Fruit fly (Drosophila melanogaster) whole organism, embryonic: ENCODE data around the gene CG13048.
A peak's percentile ranks its signal among the peaks of the same experiment; 100 is the strongest.

Experiments used
- BEAF-32 ChIP-seq: fragments of 200-800 bp; sonication (Bioruptor generic); optimal IDR thresholded peaks from 3 replicates; lab custom pipeline; 2017; ENCODE audit warnings: missing biosample characterization, missing genetic modification characterization, mild to moderate bottlenecking, moderate library complexity, missing genetic modification reagents
- Bgb ChIP-seq: fragments of 200-800 bp; sonication (Bioruptor generic); IDR thresholded peaks from 2 replicates; pipeline ENCODE4 v1.3.6; 2022; ENCODE audit warnings: missing biosample characterization, missing genetic modification characterization; ENCODE audit not compliant: partially characterized antibody
- CG10654 ChIP-seq: fragments of 200-800 bp; sonication (Bioruptor generic); optimal IDR thresholded peaks from 2 replicates; lab custom pipeline; 2016; ENCODE audit warnings: missing biosample characterization, missing genetic modification characterization
- CG11093 ChIP-seq: fragments of 200-800 bp; sonication (Bioruptor generic); IDR thresholded peaks from 3 replicates; pipeline ENCODE4 v1.3.6; 2022; ENCODE audit warnings: missing biosample characterization, missing genetic modification characterization
- CG11398 ChIP-seq: fragments of 200-800 bp; sonication (Bioruptor generic); optimal IDR thresholded peaks from 2 replicates; lab custom pipeline; 2016; ENCODE audit warnings: missing biosample characterization, missing genetic modification characterization
- CG11696 ChIP-seq: fragments of 200-800 bp; sonication (Bioruptor generic); IDR thresholded peaks from 2 replicates; pipeline ENCODE4 v1.3.6; 2022; ENCODE audit warnings: missing biosample characterization, missing genetic modification characterization
- CG12391 ChIP-seq: fragments of 200-800 bp; sonication (Bioruptor generic); optimal IDR thresholded peaks from 3 replicates; lab custom pipeline; 2018; ENCODE audit warnings: missing biosample characterization, mild to moderate bottlenecking, missing genetic modification characterization, moderate library complexity
- CG13296 ChIP-seq: fragments of 200-800 bp; sonication (Bioruptor generic); optimal IDR thresholded peaks from 3 replicates; lab custom pipeline; 2018; ENCODE audit warnings: missing biosample characterization, mild to moderate bottlenecking, missing genetic modification characterization
- CG13775 ChIP-seq: fragments of 200-800 bp; sonication (Bioruptor generic); optimal IDR thresholded peaks from 3 replicates; lab custom pipeline; 2017; ENCODE audit warnings: missing biosample characterization, mild to moderate bottlenecking, missing genetic modification characterization
- CG15011 ChIP-seq: fragments of 200-800 bp; sonication (Bioruptor generic); optimal IDR thresholded peaks from 3 replicates; lab custom pipeline; 2018; ENCODE audit warnings: missing biosample characterization, mild to moderate bottlenecking, missing genetic modification characterization
- CG2116 ChIP-seq: fragments of 200-800 bp; sonication (Bioruptor generic); optimal IDR thresholded peaks from 3 replicates; lab custom pipeline; 2018; ENCODE audit warnings: missing biosample characterization, mild to moderate bottlenecking, missing genetic modification characterization
- CG30020 ChIP-seq: fragments of 200-800 bp; optimal IDR thresholded peaks from 2 replicates; lab custom pipeline; 2019; ENCODE audit warnings: missing biosample characterization, mild to moderate bottlenecking, missing genetic modification characterization, moderate library complexity
- CG31224 ChIP-seq: fragments of 200-800 bp; sonication (Bioruptor generic); IDR thresholded peaks from 2 replicates; pipeline ENCODE4 v1.3.6; 2022; ENCODE audit warnings: missing biosample characterization, missing genetic modification characterization
- CG31365 ChIP-seq: fragments of 200-800 bp; sonication (Bioruptor generic); optimal IDR thresholded peaks from 2 replicates; lab custom pipeline; 2018; ENCODE audit warnings: missing biosample characterization, mild to moderate bottlenecking, missing genetic modification characterization
- CG32772 ChIP-seq: fragments of 200-800 bp; sonication (Bioruptor generic); IDR thresholded peaks from 2 replicates; pipeline ENCODE4 v1.3.6; 2022; ENCODE audit warnings: missing biosample characterization, missing genetic modification characterization
- CG4424 ChIP-seq: fragments of 200-800 bp; sonication (Bioruptor generic); optimal IDR thresholded peaks from 3 replicates; lab custom pipeline; 2016; ENCODE audit warnings: missing biosample characterization, missing genetic modification characterization
- CG5245 ChIP-seq: fragments of 200-800 bp; sonication (Bioruptor generic); optimal IDR thresholded peaks from 3 replicates; lab custom pipeline; 2016; ENCODE audit warnings: missing biosample characterization, missing genetic modification characterization
- CG6689 ChIP-seq: fragments of 200-800 bp; sonication (Bioruptor generic); IDR thresholded peaks from 2 replicates; pipeline ENCODE4 v1.3.6; 2022; ENCODE audit warnings: missing biosample characterization, missing genetic modification characterization
- CoRest ChIP-seq: fragments of 200-800 bp; sonication (Bioruptor generic); optimal IDR thresholded peaks from 3 replicates; lab custom pipeline; 2018; ENCODE audit warnings: missing biosample characterization, mild to moderate bottlenecking, missing genetic modification characterization, moderate library complexity
- CrebB ChIP-seq: fragments of 200-800 bp; sonication (Bioruptor generic); optimal IDR thresholded peaks from 3 replicates; lab custom pipeline; 2018; ENCODE audit warnings: missing biosample characterization, mild to moderate bottlenecking, missing genetic modification characterization
- ERR ChIP-seq: fragments of 200-800 bp; sonication (Bioruptor generic); optimal IDR thresholded peaks from 2 replicates; lab custom pipeline; 2016; ENCODE audit warnings: missing biosample characterization, missing genetic modification characterization
- Gug ChIP-seq: fragments of 200-800 bp; sonication (Bioruptor generic); IDR thresholded peaks from 4 replicates; pipeline ENCODE4 v1.3.6; 2022; ENCODE audit warnings: missing biosample characterization, missing genetic modification characterization
- H2.0 ChIP-seq: fragments of 200-800 bp; sonication (Bioruptor generic); IDR thresholded peaks from 2 replicates; pipeline ENCODE4 v1.3.6; 2022; ENCODE audit warnings: missing biosample characterization, missing genetic modification characterization
- HHEX ChIP-seq: fragments of 200-800 bp; sonication (Bioruptor generic); optimal IDR thresholded peaks from 3 replicates; lab custom pipeline; 2017; ENCODE audit warnings: missing biosample characterization, mild to moderate bottlenecking, missing genetic modification characterization, missing genetic modification reagents
- HmgD ChIP-seq: fragments of 200-800 bp; sonication (Bioruptor generic); optimal IDR thresholded peaks from 3 replicates; lab custom pipeline; 2016; ENCODE audit warnings: missing biosample characterization, missing genetic modification characterization
- Hmx ChIP-seq: fragments of 200-800 bp; sonication (Bioruptor generic); optimal IDR thresholded peaks from 2 replicates; lab custom pipeline; 2016; ENCODE audit warnings: missing biosample characterization, missing genetic modification characterization
- MBD-R2 ChIP-seq: fragments of 200-800 bp; sonication (Bioruptor generic); IDR thresholded peaks from 2 replicates; pipeline ENCODE4 v1.3.6; 2022; ENCODE audit warnings: missing biosample characterization, missing genetic modification characterization
- Mad ChIP-seq: fragments of 200-800 bp; sonication (Bioruptor generic); optimal IDR thresholded peaks from 2 replicates; lab custom pipeline; 2016; ENCODE audit warnings: missing biosample characterization, missing genetic modification characterization
- Mes4 ChIP-seq: fragments of 200-800 bp; sonication (Bioruptor generic); optimal IDR thresholded peaks from 2 replicates; lab custom pipeline; 2016; ENCODE audit warnings: missing biosample characterization, missing genetic modification characterization
- Nf-YB ChIP-seq: fragments of 200-800 bp; sonication (Bioruptor generic); optimal IDR thresholded peaks from 3 replicates; lab custom pipeline; 2019; ENCODE audit warnings: missing biosample characterization, mild to moderate bottlenecking, missing genetic modification characterization, moderate library complexity
- Poxn ChIP-seq: fragments of 200-800 bp; sonication (Bioruptor generic); IDR thresholded peaks from 2 replicates; pipeline ENCODE4 v1.3.6; 2022; ENCODE audit warnings: missing biosample characterization, missing genetic modification characterization
- Ptx1 ChIP-seq: fragments of 200-800 bp; sonication (Bioruptor generic); IDR thresholded peaks from 2 replicates; pipeline ENCODE4 v1.3.6; 2022; ENCODE audit warnings: missing biosample characterization, missing genetic modification characterization
- Sry-β ChIP-seq: fragments of 200-800 bp; sonication (Bioruptor generic); optimal IDR thresholded peaks from 2 replicates; lab custom pipeline; 2018; ENCODE audit warnings: missing biosample characterization, mild to moderate bottlenecking, missing genetic modification characterization, moderate library complexity
- YL-1 ChIP-seq: fragments of 200-800 bp; sonication (Bioruptor generic); optimal IDR thresholded peaks from 3 replicates; lab custom pipeline; 2017; ENCODE audit warnings: missing biosample characterization, mild to moderate bottlenecking, missing genetic modification characterization
- crp ChIP-seq, 2 experiments: fragments of 200-800 bp; sonication (Bioruptor generic); optimal IDR thresholded peaks; 2 replicates in 1 of 2; 3 replicates in 1 of 2; lab custom pipeline; 2017; ENCODE audit warnings: missing biosample characterization in 2 of 2, missing genetic modification characterization in 2 of 2, mild to moderate bottlenecking in 1 of 2, moderate library complexity in 1 of 2
- disco-r ChIP-seq: fragments of 200-800 bp; sonication (Bioruptor generic); optimal IDR thresholded peaks from 2 replicates; lab custom pipeline; 2016; ENCODE audit warnings: missing biosample characterization, missing genetic modification characterization
- dmrt99B ChIP-seq: fragments of 200-800 bp; sonication (Bioruptor generic); optimal IDR thresholded peaks from 2 replicates; lab custom pipeline; 2018; ENCODE audit warnings: missing biosample characterization, mild to moderate bottlenecking, missing genetic modification characterization, moderate library complexity
- dysf ChIP-seq: fragments of 200-800 bp; sonication (Bioruptor generic); IDR thresholded peaks from 3 replicates; pipeline ENCODE4 v1.3.6; 2022; ENCODE audit warnings: missing biosample characterization, missing genetic modification characterization
- eve ChIP-seq, 2 experiments: fragments of >200 bp; optimal IDR thresholded peaks; 2 replicates each; lab custom pipeline; 2017; ENCODE audit warnings: missing biosample characterization in 2 of 2, missing genetic modification characterization in 2 of 2
- fd3F ChIP-seq: fragments of 200-800 bp; sonication (Bioruptor generic); optimal IDR thresholded peaks from 2 replicates; lab custom pipeline; 2018; ENCODE audit warnings: missing biosample characterization, mild to moderate bottlenecking, missing genetic modification characterization, moderate library complexity
- fu2 ChIP-seq: fragments of 200-800 bp; sonication (Bioruptor generic); optimal IDR thresholded peaks from 2 replicates; lab custom pipeline; 2016; ENCODE audit warnings: missing biosample characterization, missing genetic modification characterization
- ind ChIP-seq: fragments of 200-800 bp; sonication (Bioruptor generic); optimal IDR thresholded peaks from 3 replicates; lab custom pipeline; 2016; ENCODE audit warnings: missing biosample characterization, missing genetic modification characterization
- klu ChIP-seq: fragments of 200-800 bp; sonication (Bioruptor generic); IDR thresholded peaks from 2 replicates; pipeline ENCODE4 v1.3.6; 2022; ENCODE audit warnings: missing biosample characterization, missing genetic modification characterization
- kni ChIP-seq: fragments of 200-800 bp; sonication (Bioruptor generic); optimal IDR thresholded peaks from 3 replicates; lab custom pipeline; 2017; ENCODE audit warnings: mild to moderate bottlenecking, missing biosample characterization, missing genetic modification reagents, missing genetic modification characterization
- nerfin-1 ChIP-seq: fragments of 200-800 bp; sonication (Bioruptor generic); optimal IDR thresholded peaks from 3 replicates; lab custom pipeline; 2019; ENCODE audit warnings: missing biosample characterization, mild to moderate bottlenecking, missing genetic modification characterization, moderate library complexity
- pros ChIP-seq: fragments of 200-800 bp; sonication (Bioruptor generic); optimal IDR thresholded peaks from 3 replicates; lab custom pipeline; 2019; ENCODE audit warnings: missing biosample characterization, mild to moderate bottlenecking, missing genetic modification characterization, moderate library complexity
- psq ChIP-seq: fragments of 200-800 bp; sonication (Bioruptor generic); optimal IDR thresholded peaks from 2 replicates; lab custom pipeline; 2017; ENCODE audit warnings: missing biosample characterization, missing genetic modification characterization
- ro ChIP-seq: fragments of 200-800 bp; sonication (Bioruptor generic); IDR thresholded peaks from 2 replicates; pipeline ENCODE4 v1.3.6; 2022; ENCODE audit warnings: missing biosample characterization, missing genetic modification characterization
- sisA ChIP-seq: fragments of 200-800 bp; sonication (Bioruptor generic); IDR thresholded peaks from 2 replicates; pipeline ENCODE4 v1.3.6; 2022; ENCODE audit warnings: missing biosample characterization, missing genetic modification characterization
- stc ChIP-seq: fragments of 200-800 bp; sonication (Bioruptor generic); IDR thresholded peaks from 2 replicates; pipeline ENCODE4 v1.3.6; 2022; ENCODE audit warnings: missing biosample characterization, missing genetic modification characterization
- zfh2 ChIP-seq: fragments of 200-800 bp; sonication (Bioruptor generic); optimal IDR thresholded peaks from 2 replicates; lab custom pipeline; 2016; ENCODE audit warnings: missing biosample characterization, missing genetic modification characterization

The CG13048 gene

DNA sequence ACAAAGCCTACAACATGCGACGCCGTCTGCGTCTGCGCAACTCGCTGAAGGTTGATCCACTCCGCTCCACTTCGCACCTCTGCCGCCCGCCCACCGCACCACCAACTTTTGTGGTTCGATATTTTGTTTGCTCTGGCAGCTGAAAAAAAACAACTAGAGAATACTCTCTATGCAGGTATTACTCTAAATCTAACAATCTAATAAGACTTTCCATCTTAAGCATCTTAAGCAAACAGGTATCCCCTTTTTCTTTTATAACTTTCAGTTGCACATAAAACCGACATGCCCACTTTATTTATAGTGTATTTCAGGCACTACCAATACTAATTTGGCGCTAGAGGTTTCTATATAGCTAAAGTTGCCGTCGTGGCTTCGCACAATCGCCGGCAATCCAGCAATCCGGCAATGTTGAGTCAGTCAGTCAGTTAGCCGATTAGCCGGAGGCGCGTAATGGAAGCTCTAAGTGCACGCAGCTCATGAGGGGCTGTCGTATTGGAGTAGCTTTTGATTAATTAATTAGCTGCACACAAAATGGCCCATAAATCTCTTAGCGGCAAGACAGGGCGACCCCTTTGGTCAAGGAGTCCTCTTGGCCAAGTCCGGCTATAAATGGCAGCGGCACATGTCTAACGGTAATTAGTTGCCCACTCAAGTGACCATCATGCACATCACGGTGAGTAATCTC, 44.6 kb upstream of the CG13048 start, which contains the start of gene CG13058 (continued):
- TF ChIP-seq Ptx1 (GFP tag; lab: Robert Waterston, UW) (peak; percentile 64), dysf (GFP tag; lab: Robert Waterston, UW) (peak; percentile 66), CG30020 (tag; lab: Kevin White, UChicago) (no peak), CoRest (tag; lab: Kevin White, UChicago) (peak; percentile 80), ro (no peak), nerfin-1 (tag; lab: Kevin White, UChicago) (no peak), Gug (GFP tag; lab: Robert Waterston, UW) (no peak), zfh2 (GFP tag; lab: Kevin White, UChicago) (peak; percentile 42), HmgD (GFP tag; lab: Kevin White, UChicago) (no peak), crp (GFP tag; optimal IDR thresholded peaks at IDR 0.05; lab: Kevin White, UChicago) (peak in 1 of 2 experiments; percentile 15), ERR (GFP tag; lab: Kevin White, UChicago) (no peak), Poxn (no peak), CG12391 (tag; lab: Kevin White, UChicago) (no peak), BEAF-32 (GFP tag; lab: Kevin White, UChicago) (no peak), CG15011 (GFP tag; lab: Kevin White, UChicago) (peak; percentile 13), CrebB (tag; lab: Kevin White, UChicago) (peak; percentile 31), CG11398 (GFP tag; lab: Kevin White, UChicago) (peak; percentile 30), Mad (GFP tag; lab: Kevin White, UChicago) (peak; percentile 22), Bgb (GFP tag; lab: Robert Waterston, UW) (no peak), MBD-R2 (GFP tag; lab: Robert Waterston, UW) (peak; percentile 48), dmrt99B (tag; lab: Kevin White, UChicago) (peak; percentile 77), Mes4 (peak; percentile 25), kni (GFP tag; lab: Kevin White, UChicago) (no peak), psq (no peak), CG31224 (no peak), YL-1 (GFP tag; lab: Kevin White, UChicago) (no peak), CG2116 (GFP tag; lab: Kevin White, UChicago) (no peak), ind (GFP tag; lab: Kevin White, UChicago) (peak; percentile 50), Hmx (GFP tag; lab: Kevin White, UChicago) (no peak), CG10654 (no peak), pros (GFP tag; lab: Kevin White, UChicago) (no peak), CG31365 (tag; lab: Kevin White, UChicago) (no peak), fu2 (peak; percentile 47), disco-r (GFP tag; lab: Kevin White, UChicago) (peak; percentile 13), CG13775 (GFP tag; lab: Kevin White, UChicago) (peak; percentile 36), CG6689 (GFP tag; lab: Robert Waterston, UW) (peak; percentile 40; the same call in 1 of the 2 replicates), Nf-YB (no peak), CG11696 (GFP tag; lab: Robert Waterston, UW) (no peak), eve (GFP tag; optimal IDR thresholded peaks at IDR 0.05; lab: Kevin White, UChicago) (no peak), fd3F (GFP tag; lab: Kevin White, UChicago) (peak; percentile 72), sisA (GFP tag; lab: Robert Waterston, UW) (peak; percentile 67), CG4424 (GFP tag; lab: Kevin White, UChicago) (peak; percentile 22), klu (GFP tag; lab: Robert Waterston, UW) (no peak), CG32772 (GFP tag; lab: Robert Waterston, UW) (no peak), HHEX (GFP tag; lab: Kevin White, UChicago) (peak; percentile 59), CG11093 (GFP tag; lab: Robert Waterston, UW) (no peak), CG5245 (GFP tag; lab: Kevin White, UChicago) (peak; percentile 21), Sry-β (GFP tag; lab: Kevin White, UChicago) (no peak), CG13296 (GFP tag; lab: Kevin White, UChicago) (peak; percentile 72), H2.0 (GFP tag; lab: Robert Waterston, UW) (peak; percentile 81), stc (GFP tag; lab: Robert Waterston, UW) (no peak)
